Fruit fly (Drosophila melanogaster) whole organism: ENCODE results near the gene Mcr.

ENCODE experiments used
- CG8478 ChIP-seq: fragments of >200 bp; optimal IDR thresholded peaks from 2 replicates; lab custom pipeline; 2018; ENCODE audit warnings: inconsistent platforms
- Dll ChIP-seq: fragments of >200 bp; optimal IDR thresholded peaks from 2 replicates; lab custom pipeline; 2017
- EcR ChIP-seq, 2 experiments: fragments of >200 bp; optimal IDR thresholded peaks; 2 replicates each; lab custom pipeline; 2017; ENCODE audit warnings: missing biosample characterization in 2 of 2, missing genetic modification characterization in 2 of 2, missing genetic modification reagents in 2 of 2
- pan ChIP-seq: fragments of >200 bp; optimal IDR thresholded peaks from 2 replicates; lab custom pipeline; 2017
- psq ChIP-seq: fragments of >200 bp; optimal IDR thresholded peaks from 2 replicates; lab custom pipeline; 2017
- usp ChIP-seq: fragments of >200 bp; optimal IDR thresholded peaks from 2 replicates; lab custom pipeline; 2017; ENCODE audit warnings: missing biosample characterization, missing genetic modification characterization, mixed read lengths

Gene Mcr

DNA sequence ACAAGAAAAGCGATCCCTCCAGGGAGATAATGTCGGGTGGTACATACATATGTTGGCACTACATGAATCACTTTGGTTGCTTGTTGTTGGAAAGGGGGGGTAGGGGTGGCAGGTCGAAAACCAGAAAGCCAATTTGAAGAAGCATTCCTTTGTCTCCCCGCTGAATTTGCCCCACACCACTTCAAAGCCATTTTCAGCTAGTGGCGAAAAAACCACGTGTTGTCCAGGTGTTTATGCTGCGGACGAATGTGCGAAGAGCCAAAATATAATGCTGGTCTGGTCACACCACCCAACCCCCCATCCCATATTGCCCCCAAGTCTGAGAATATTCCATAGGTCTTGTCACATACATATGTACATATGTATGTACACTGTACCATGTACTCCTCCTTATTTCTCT lies 9.1 kb upstream of the Mcr start:
- TF ChIP-seq Dll (no peak), EcR (GFP tag; optimal IDR thresholded peaks at IDR 0.05; lab: Kevin White, UChicago) (no peak)

dm6 chr2L:8091429-8091828 lies 8.6 kb upstream of the Mcr start:
- no peak for TF ChIP-seq psq (lab: Kevin White, UChicago)

DNA sequence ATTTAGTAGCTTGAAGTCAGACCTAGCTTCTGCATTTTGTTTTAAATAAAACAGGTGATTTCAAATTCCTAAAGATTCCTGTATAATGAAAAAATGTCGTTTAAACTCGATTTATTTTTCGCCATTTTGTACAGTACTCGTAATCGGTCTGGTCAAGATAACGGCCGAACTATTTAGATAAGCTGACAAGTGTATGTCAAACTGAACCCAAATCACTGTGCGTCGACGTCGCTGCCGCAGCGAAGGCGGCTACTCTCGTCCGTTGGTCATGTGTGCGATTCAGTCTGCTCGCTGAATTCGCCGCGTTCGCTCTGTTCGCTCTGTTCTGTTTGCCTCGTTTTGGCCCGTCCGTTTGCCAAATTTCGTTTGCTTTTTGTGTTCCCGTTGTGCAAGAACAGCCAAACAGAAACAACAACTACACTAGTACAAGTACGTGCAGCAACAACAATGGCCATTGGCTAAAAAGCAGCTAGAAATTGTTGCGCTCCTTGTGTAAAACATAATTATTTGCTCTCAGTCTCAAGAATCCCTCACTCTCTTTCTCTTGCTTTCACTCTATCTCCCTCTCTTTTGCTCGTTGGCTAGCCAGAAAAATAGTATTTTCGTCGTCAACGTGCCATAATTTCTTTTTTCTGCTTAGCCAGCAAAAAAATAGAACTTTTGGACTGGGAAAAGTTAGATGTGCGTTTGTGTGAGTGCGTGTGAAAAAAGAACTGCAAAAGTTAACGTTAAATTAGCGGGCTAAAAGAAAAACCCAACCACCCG lies 5.4 kb upstream of the Mcr start:
- TF ChIP-seq EcR (GFP tag; optimal IDR thresholded peaks at IDR 0.05; lab: Kevin White, UChicago) (no peak), psq (lab: Kevin White, UChicago) (no peak), pan (no peak), CG8478 (lab: Kevin White, UChicago) (no peak), Dll (no peak), usp (GFP tag; lab: Kevin White, UChicago) (no peak)

DNA sequence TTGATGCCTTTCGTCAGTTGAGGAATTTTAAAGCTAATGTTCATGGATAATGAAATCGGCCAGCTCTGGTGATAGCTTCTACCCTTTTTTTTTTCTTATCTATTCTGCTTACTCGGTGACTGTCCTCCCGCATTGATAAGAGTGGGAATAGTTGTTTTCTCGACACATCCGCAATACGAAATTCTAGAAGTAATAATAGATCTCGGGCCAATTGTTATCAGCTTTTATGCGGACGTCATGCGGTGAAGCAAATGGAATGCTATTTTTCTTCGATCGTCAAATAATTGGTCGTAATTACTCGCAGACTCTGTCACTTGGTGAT lies 4.6 kb upstream of the Mcr start:
- TF ChIP-seq pan: no peak

dm6 chr2L:8086736-8087467 lies 4.1 kb upstream of the Mcr start:
- TF ChIP-seq CG8478 (lab: Kevin White, UChicago) (no peak), usp (GFP tag; lab: Kevin White, UChicago) (no peak), Dll (no peak), EcR (GFP tag; optimal IDR thresholded peaks at IDR 0.05; lab: Kevin White, UChicago) (no peak)

- TF ChIP-seq pan: no peak
Measured at dm6 chr2L:8085466-8086164, 2.8 kb upstream of the Mcr start.

DNA sequence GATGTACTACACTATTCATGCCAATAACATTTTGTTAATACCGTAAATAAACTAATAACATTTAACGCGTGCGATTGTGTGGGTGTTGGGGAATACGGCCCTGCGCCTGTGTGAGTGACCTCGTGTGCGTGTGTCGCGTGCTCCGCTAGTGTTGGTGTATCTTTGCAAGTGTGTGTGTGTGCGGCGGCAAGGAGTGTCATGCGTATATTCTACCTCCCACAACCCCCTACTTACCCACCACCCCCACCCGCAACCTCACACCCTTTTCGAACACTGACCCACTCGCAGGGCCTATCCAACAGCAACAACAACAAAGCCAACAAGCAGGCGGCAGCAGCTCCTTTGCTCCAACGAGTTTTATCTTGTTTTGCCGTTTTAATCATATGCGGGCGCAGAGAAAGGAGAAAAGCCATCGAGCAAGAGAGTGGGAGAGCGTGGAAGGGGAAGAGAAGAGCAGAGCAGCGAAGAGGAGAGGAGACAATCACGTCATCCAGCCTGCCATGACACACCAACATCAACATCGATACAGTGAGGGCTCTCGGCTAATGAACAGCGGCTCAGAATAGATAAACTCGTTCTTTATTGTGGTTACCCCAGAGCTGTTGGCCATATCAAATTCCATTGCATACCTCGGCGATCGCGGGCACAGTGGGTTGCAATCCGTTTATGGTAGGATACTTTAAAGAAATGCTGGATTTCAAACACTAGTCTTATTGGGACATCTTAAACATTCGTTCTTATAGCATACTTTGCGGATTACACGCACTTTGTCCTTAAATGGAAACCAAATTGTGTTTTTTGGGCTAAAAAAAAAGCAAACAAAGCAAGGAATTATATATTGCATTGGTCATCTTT lies 1.8 kb upstream of the Mcr start:
- TF ChIP-seq Dll: no peak
- TF ChIP-seq usp (GFP tag; lab: Kevin White, UChicago): no peak
- TF ChIP-seq psq (lab: Kevin White, UChicago): no peak
- no peak for TF ChIP-seq CG8478 (lab: Kevin White, UChicago)
- no peak for TF ChIP-seq EcR (GFP tag; optimal IDR thresholded peaks at IDR 0.05; lab: Kevin White, UChicago)
- no peak for TF ChIP-seq pan

dm6 chr2L:8083427-8084295 lies 879 bp upstream of the Mcr start:
- TF ChIP-seq pan (no peak), EcR (GFP tag; optimal IDR thresholded peaks at IDR 0.05; lab: Kevin White, UChicago) (peak in 1 of 2 experiments; percentile 68), Dll (no peak), psq (lab: Kevin White, UChicago) (no peak), usp (GFP tag; lab: Kevin White, UChicago) (no peak), CG8478 (lab: Kevin White, UChicago) (peak; percentile 63)

- TF ChIP-seq CG8478 (lab: Kevin White, UChicago): no peak
- TF ChIP-seq EcR (GFP tag; optimal IDR thresholded peaks at IDR 0.05; lab: Kevin White, UChicago): no peak
Measured at dm6 chr2L:8083413-8083426, 438 bp upstream of the Mcr start, which contains the start of gene Bsg. Gene Bsg, plus strand, starts transcription at chr2L:8083420.

DNA sequence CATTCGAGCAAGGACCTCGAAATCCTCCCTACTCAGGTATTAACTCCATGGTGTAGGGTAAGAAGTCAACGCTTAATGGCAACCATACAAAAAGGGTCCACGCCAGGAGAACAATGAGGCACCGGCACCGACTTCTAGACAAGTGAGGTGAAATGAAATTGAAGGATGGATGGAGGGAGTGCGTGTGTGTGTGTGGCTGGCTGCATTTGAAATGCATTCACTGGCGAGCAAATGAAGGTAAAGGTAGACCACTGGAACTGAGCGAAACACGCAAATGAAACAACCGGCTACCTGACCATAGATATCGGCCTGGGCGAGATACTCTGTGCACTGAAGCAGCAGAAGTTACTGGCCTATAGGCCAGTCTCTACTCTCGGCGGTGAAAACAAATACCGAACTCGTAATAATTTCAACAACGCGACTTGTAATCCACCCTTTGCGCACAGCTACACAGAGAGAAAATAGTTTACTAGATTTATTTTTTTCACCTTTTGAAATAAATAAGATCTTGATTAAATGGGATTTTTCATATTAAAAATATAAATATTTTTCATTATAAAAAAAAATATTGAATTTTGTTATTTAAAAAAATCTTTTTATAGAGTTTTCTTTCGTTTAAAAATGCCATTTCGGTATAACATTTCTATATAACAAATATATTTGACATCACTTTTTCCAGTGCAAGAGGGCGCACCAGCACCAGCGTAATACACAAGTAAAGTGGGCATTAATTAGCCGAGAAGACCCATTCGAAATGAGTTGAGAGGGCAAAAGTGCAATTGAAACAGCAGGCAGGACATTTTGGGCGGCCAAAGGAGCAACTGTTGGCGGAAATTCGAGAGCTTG lies 919 bp downstream of the Mcr start:
- TF ChIP-seq pan: no peak
- no peak for TF ChIP-seq CG8478 (lab: Kevin White, UChicago)
- no peak for TF ChIP-seq psq (lab: Kevin White, UChicago)

DNA sequence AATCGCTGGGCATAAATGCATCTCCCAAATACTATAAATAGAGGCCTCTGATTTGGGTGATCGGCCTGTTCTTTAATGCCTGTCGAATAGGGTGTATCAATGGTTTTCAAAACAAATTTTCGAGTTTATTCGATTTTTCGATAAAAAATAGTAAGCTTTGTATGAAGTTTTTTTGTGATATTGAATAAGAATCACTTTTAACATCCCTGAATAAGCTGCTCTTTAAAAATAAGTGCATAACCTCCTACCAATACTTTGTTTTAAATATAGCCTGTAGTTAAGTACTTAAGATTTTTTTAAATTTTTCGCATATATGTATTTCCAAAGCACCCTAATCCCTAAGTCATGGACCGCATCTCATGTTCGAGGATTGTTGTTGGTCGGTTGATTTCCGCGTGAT lies 2.1 kb downstream of the Mcr start:
- TF ChIP-seq EcR (GFP tag; optimal IDR thresholded peaks at IDR 0.05; lab: Kevin White, UChicago) (no peak), psq (lab: Kevin White, UChicago) (no peak), usp (GFP tag; lab: Kevin White, UChicago) (no peak), Dll (no peak), pan (no peak), CG8478 (lab: Kevin White, UChicago) (no peak)

DNA sequence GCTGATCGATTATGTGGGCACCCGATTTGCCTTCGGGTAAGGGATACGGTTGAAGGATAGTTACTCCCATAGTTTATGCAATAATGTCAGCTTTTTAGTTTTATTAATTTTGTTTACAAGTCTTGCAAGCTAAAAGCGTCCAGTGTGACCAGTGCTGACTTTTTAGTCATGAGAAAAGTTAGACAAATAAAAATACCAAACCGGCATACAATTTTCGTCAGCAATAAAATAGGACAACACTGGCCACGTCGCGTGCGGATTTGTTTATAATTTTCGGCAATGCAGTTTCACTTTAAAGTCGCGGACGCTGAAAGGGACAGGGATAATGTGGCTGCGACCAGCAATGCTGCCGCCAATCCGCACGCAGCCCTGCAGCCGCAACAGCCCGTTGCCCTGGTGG lies 10.1 kb downstream of the Mcr start, which contains the start of the genes MED20 and Trf:
Gene MED20 (minus strand): TSS at position 157 of the 400 bp plus-strand sequence.
Gene Trf (plus strand): TSS at position 204 of the 400 bp plus-strand sequence.
- no peak for TF ChIP-seq EcR (GFP tag; optimal IDR thresholded peaks at IDR 0.05; lab: Kevin White, UChicago)
- TF ChIP-seq CG8478 (lab: Kevin White, UChicago): no peak
- no peak for TF ChIP-seq pan
- TF ChIP-seq psq (lab: Kevin White, UChicago): no peak
- no peak for TF ChIP-seq usp (GFP tag; lab: Kevin White, UChicago)
- TF ChIP-seq Dll: no peak
